Fruit fly (Drosophila melanogaster) whole organism, pupa: ENCODE results near the gene CG31286.

Experiments
- CG10348 ChIP-seq: fragments of 200-800 bp; sonication (Bioruptor generic); IDR thresholded peaks from 2 replicates; pipeline ENCODE4 v1.3.6; 2022; ENCODE audit warnings: missing biosample characterization, missing genetic modification characterization
- CG12605 ChIP-seq: fragments of 200-800 bp; sonication (Bioruptor generic); IDR thresholded peaks from 2 replicates; pipeline ENCODE4 v1.3.6; 2022; ENCODE audit warnings: missing biosample characterization, missing genetic modification characterization
- CG13204 ChIP-seq: fragments of 200-800 bp; sonication (Bioruptor generic); optimal IDR thresholded peaks from 2 replicates; lab custom pipeline; 2018; ENCODE audit warnings: missing biosample characterization, mild to moderate bottlenecking, missing genetic modification characterization, moderate library complexity
- CG14655 ChIP-seq: fragments of 200-800 bp; sonication (Bioruptor generic); optimal IDR thresholded peaks from 3 replicates; lab custom pipeline; 2017; ENCODE audit warnings: mild to moderate bottlenecking, missing biosample characterization, missing genetic modification reagents, missing genetic modification characterization
- CG15710 ChIP-seq: fragments of 200-800 bp; sonication (Bioruptor generic); optimal IDR thresholded peaks from 2 replicates; lab custom pipeline; 2018; ENCODE audit warnings: missing biosample characterization, mild to moderate bottlenecking, missing genetic modification characterization, moderate library complexity
- CG17806 ChIP-seq: fragments of 200-800 bp; sonication (Bioruptor generic); optimal IDR thresholded peaks from 2 replicates; lab custom pipeline; 2018; ENCODE audit warnings: missing biosample characterization, mild to moderate bottlenecking, missing genetic modification characterization, moderate library complexity
- CG32121 ChIP-seq: fragments of 200-800 bp; sonication (Bioruptor generic); IDR thresholded peaks from 2 replicates; pipeline ENCODE4 v1.3.6; 2022; ENCODE audit warnings: missing biosample characterization, missing genetic modification characterization
- CG34367 ChIP-seq: fragments of 200-800 bp; sonication (Bioruptor generic); optimal IDR thresholded peaks from 2 replicates; lab custom pipeline; 2018; ENCODE audit warnings: missing biosample characterization, mild to moderate bottlenecking, missing genetic modification characterization
- CG4496 ChIP-seq: fragments of 200-800 bp; sonication (Bioruptor generic); IDR thresholded peaks from 3 replicates; pipeline ENCODE4 v1.3.6; 2022; ENCODE audit warnings: missing biosample characterization, missing genetic modification characterization
- CG8159 ChIP-seq: fragments of 200-800 bp; sonication (Bioruptor generic); optimal IDR thresholded peaks from 3 replicates; lab custom pipeline; 2018; ENCODE audit warnings: missing biosample characterization, mild to moderate bottlenecking, missing genetic modification characterization, moderate library complexity
- CG8301 ChIP-seq: fragments of 200-800 bp; sonication (Bioruptor generic); optimal IDR thresholded peaks from 2 replicates; lab custom pipeline; 2018; ENCODE audit warnings: missing biosample characterization, mild to moderate bottlenecking, missing genetic modification characterization
- CG9948 ChIP-seq: fragments of 200-800 bp; sonication (Bioruptor generic); optimal IDR thresholded peaks from 2 replicates; lab custom pipeline; 2018; ENCODE audit warnings: missing biosample characterization, mild to moderate bottlenecking, missing genetic modification characterization, moderate library complexity
- D1 ChIP-seq: fragments of 200-800 bp; sonication (Bioruptor generic); optimal IDR thresholded peaks from 2 replicates; lab custom pipeline; 2018; ENCODE audit warnings: missing biosample characterization, mild to moderate bottlenecking, missing genetic modification characterization, moderate library complexity
- EcR ChIP-seq: fragments of 200-800 bp; sonication (Bioruptor generic); optimal IDR thresholded peaks from 3 replicates; lab custom pipeline; 2019; ENCODE audit warnings: missing biosample characterization, missing genetic modification characterization, mild to moderate bottlenecking, moderate library complexity, missing genetic modification reagents
- Ets98B ChIP-seq: fragments of 200-800 bp; sonication (Bioruptor generic); IDR thresholded peaks from 2 replicates; pipeline ENCODE4 v1.3.6; 2022; ENCODE audit warnings: missing biosample characterization, missing genetic modification characterization
- Pif1A ChIP-seq: fragments of 200-800 bp; sonication (Bioruptor generic); optimal IDR thresholded peaks from 3 replicates; lab custom pipeline; 2016; ENCODE audit warnings: missing biosample characterization, missing genetic modification characterization
- Pif1B ChIP-seq: fragments of 200-800 bp; sonication (Bioruptor generic); optimal IDR thresholded peaks from 3 replicates; lab custom pipeline; 2016; ENCODE audit warnings: missing biosample characterization, missing genetic modification characterization
- Snoo ChIP-seq: fragments of 200-800 bp; sonication (Bioruptor generic); optimal IDR thresholded peaks from 3 replicates; lab custom pipeline; 2017; ENCODE audit warnings: missing biosample characterization, mild to moderate bottlenecking, missing genetic modification characterization, inconsistent platforms
- fd96Ca ChIP-seq: fragments of 200-800 bp; sonication (Bioruptor generic); IDR thresholded peaks from 3 replicates; pipeline ENCODE4 v1.3.6; 2022; ENCODE audit warnings: missing biosample characterization, missing genetic modification characterization
- gl ChIP-seq: fragments of 200-800 bp; sonication (Bioruptor generic); optimal IDR thresholded peaks from 2 replicates; lab custom pipeline; 2018; ENCODE audit warnings: missing biosample characterization, mild to moderate bottlenecking, missing genetic modification characterization

CG31286 gene

DNA sequence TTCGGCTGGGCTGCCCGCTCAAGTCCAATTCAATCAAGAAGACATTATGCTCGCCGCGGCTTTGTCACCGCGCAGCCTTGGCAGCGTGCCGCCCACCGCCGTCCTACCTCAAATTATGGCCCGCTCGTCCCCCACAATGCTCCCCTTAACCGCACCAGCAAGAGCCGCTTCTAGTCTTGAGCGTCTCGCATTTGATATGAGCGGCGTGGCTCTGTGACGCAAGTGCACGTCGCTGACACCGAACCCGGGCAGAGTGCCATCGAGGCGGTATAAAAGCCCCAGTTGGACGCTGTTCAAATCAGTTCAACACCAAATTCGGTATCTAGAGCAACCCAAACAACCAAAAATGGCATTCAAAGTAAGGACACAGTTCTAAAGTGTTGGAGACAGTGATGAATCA, 45.4 kb downstream of the CG31286 start, which contains the start of gene Ccp84Ag:
Ccp84Ag (plus strand) TSS at position 301 of the 400 bp plus-strand sequence.
- no peak for TF ChIP-seq CG12605 (GFP tag; lab: Robert Waterston, UW)
- no peak for TF ChIP-seq CG9948 (tag; lab: Kevin White, UChicago)
- TF ChIP-seq D1 (tag; lab: Kevin White, UChicago): no peak
- no peak for TF ChIP-seq gl (tag; lab: Kevin White, UChicago)
- no peak for TF ChIP-seq Pif1B (GFP tag; lab: Kevin White, UChicago)

DNA sequence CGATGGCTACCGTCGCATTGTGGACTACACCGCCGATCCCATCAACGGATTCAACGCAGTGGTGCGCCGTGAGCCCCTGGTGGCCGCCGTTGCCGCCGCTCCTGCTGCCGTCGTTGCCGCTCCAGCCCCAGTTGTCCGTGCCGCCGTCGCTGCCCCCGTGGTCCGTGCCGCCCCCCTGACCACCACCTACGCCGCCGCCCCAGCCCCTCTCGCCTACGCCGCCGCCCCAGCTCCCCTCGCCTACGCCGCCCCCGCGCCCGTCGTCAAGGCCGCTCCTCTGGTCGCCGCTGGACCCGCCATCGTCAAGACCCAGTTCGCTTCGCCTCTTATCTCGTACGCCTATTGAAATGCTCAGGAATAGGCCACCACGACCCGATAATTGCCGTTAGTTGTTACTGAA, 46.2 kb downstream of the CG31286 start:
- TF ChIP-seq gl (tag; lab: Kevin White, UChicago): no peak
- TF ChIP-seq CG14655 (GFP tag; lab: Kevin White, UChicago): no peak
- no peak for TF ChIP-seq CG9948 (tag; lab: Kevin White, UChicago)
- TF ChIP-seq CG13204: no peak
- TF ChIP-seq CG17806 (tag; lab: Kevin White, UChicago): no peak
- TF ChIP-seq CG10348 (GFP tag; lab: Robert Waterston, UW): no peak
- TF ChIP-seq, all 21 proteins: peak for 0

DNA sequence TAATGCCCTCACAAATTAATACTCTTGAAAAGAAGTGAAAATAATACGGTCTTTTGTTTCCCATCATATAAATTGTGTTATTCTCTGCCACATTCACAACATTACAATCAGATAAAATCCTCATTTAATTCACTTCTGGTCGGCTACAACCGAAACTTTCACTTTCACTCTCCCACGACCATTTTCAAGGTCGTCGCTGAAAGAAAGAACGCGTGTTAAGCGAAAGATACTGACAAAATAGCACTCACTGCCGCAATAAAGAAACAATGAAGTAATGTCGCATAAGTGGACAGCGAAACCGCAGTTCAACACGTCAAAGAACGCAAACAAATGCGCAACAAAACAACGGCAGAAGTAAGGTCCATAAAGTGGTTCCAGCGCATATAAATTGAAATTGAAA, 47.1 kb downstream of the CG31286 start:
- TF ChIP-seq CG8159: no peak
- no peak for TF ChIP-seq D1 (tag; lab: Kevin White, UChicago)
- TF ChIP-seq EcR (GFP tag; lab: Kevin White, UChicago): no peak
- TF ChIP-seq CG13204: no peak
- no peak for TF ChIP-seq gl (tag; lab: Kevin White, UChicago)
- TF ChIP-seq CG34367 (tag; lab: Kevin White, UChicago): no peak
- TF ChIP-seq CG8301 (tag; lab: Kevin White, UChicago): no peak
- no peak for TF ChIP-seq CG32121 (GFP tag; lab: Robert Waterston, UW)
- no peak for TF ChIP-seq CG14655 (GFP tag; lab: Kevin White, UChicago)
- TF ChIP-seq, all 21 proteins: peak for 0

DNA sequence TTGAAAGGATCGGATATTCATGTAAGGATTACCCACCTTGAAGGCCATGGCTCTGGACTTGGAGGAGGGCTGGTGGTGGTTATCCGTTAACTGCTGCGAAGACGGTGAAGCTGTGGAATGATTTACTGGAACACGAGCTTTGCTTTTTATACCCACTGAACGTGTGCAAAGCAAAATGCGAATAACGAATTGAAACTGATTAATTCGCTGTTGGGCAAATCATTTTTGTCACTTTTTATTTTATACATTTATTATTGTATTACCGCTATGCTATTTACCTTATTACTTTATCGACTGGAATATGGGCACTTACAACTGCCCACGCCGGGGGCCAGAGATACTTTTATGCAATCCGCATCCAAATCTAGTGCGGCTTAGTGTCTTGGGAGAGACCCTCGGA, 49.1 kb downstream of the CG31286 start, which contains the start of gene Ccp84Af:
Ccp84Af (minus strand) TSS at position 101 of the 400 bp plus-strand sequence.
- TF ChIP-seq CG32121 (GFP tag; lab: Robert Waterston, UW): no peak
- no peak for TF ChIP-seq CG34367 (tag; lab: Kevin White, UChicago)
- TF ChIP-seq D1 (tag; lab: Kevin White, UChicago): no peak
- no peak for TF ChIP-seq fd96Ca (GFP tag; lab: Robert Waterston, UW)
- no peak for TF ChIP-seq CG4496 (GFP tag; lab: Robert Waterston, UW)
- TF ChIP-seq Pif1B (GFP tag; lab: Kevin White, UChicago): no peak
- TF ChIP-seq CG8159: no peak
- TF ChIP-seq Snoo (tag; lab: Kevin White, UChicago): no peak
- TF ChIP-seq Pif1A: no peak
- TF ChIP-seq gl (tag; lab: Kevin White, UChicago): no peak
- no peak for TF ChIP-seq CG12605 (GFP tag; lab: Robert Waterston, UW)
- TF ChIP-seq CG9948 (tag; lab: Kevin White, UChicago): no peak
- no peak for TF ChIP-seq CG10348 (GFP tag; lab: Robert Waterston, UW)
- no peak for TF ChIP-seq CG13204
- no peak for TF ChIP-seq CG15710 (tag; lab: Kevin White, UChicago)

DNA sequence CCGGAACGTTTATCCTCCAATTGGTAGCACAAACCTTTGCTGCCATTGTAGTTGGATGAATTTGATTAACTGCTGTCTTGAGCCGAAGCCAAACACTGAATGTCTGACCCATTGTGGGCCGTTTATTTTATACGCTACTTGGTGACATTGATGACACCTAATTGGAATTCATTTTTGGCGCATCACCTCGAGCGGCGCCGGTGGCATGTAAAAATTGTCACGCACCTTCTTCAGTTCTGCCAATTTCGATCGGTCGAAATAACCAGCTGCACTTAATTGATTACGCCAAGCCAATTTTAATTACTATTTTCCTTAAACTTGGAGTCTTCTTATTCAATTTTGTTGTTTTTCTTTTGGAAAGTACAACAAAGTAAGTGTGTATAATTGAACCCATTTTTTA, 50.6 kb downstream of the CG31286 start, which contains the start of gene Ccp84Ae:
Ccp84Ae (minus strand) TSS at position 101 of the 400 bp plus-strand sequence.
- TF ChIP-seq Ets98B (GFP tag; lab: Robert Waterston, UW) (no peak), fd96Ca (GFP tag; lab: Robert Waterston, UW) (no peak), EcR (GFP tag; lab: Kevin White, UChicago) (no peak), gl (tag; lab: Kevin White, UChicago) (no peak), CG8159 (no peak), Pif1A (no peak)

DNA sequence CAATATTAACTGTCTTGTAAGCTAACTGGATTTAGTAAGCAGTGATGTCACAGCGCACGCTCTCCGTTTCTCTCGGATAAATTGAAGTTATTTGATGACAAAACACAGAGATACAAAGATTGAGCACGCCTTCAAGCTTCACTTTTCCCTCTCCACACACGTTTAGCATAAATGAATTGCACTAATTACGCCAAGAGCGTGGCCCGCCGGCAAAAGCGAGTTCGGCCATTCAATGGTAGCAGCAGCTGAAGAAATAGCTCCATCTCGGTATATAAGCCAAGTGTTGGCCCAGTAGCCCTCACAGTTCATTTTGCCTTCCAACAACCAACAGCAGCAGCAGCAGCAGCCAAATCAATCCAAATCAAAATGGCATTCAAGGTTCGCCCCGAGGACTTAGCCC, 51.4 kb downstream of the CG31286 start, which contains the start of gene Ccp84Ad:
Ccp84Ad (plus strand) TSS at position 301 of the 400 bp plus-strand sequence.
- TF ChIP-seq CG8301 (tag; lab: Kevin White, UChicago) (no peak), CG4496 (GFP tag; lab: Robert Waterston, UW) (no peak), CG32121 (GFP tag; lab: Robert Waterston, UW) (no peak), EcR (GFP tag; lab: Kevin White, UChicago) (no peak), Pif1A (no peak), CG10348 (GFP tag; lab: Robert Waterston, UW) (no peak), fd96Ca (GFP tag; lab: Robert Waterston, UW) (no peak), CG14655 (GFP tag; lab: Kevin White, UChicago) (no peak), Ets98B (GFP tag; lab: Robert Waterston, UW) (no peak), Snoo (tag; lab: Kevin White, UChicago) (no peak), CG12605 (GFP tag; lab: Robert Waterston, UW) (no peak), CG9948 (tag; lab: Kevin White, UChicago) (no peak)
